Worm (Caenorhabditis elegans) whole organism, L1 larva: Measurements from ENCODE around the gene acdh-11.

Experiments used
- C16A3.4 ChIP-seq: fragments of 150-350 bp; optimal IDR thresholded peaks from 2 replicates; lab custom pipeline; 2014; ENCODE audit warnings: missing biosample characterization, missing genetic modification characterization
- C34B4.2 ChIP-seq: sonication (generic microtip); optimal IDR thresholded peaks from 2 replicates; lab custom pipeline; 2017; ENCODE audit warnings: mild to moderate bottlenecking, missing genetic modification characterization, missing compliant biosample characterization
- alr-1 ChIP-seq: fragments of 200-800 bp; sonication (Bioruptor generic); optimal IDR thresholded peaks from 2 replicates; lab custom pipeline; 2018; ENCODE audit warnings: borderline replicate concordance, mild to moderate bottlenecking, missing genetic modification characterization, missing compliant biosample characterization
- aly-2 ChIP-seq: fragments of 150-350 bp; optimal IDR thresholded peaks from 2 replicates; lab custom pipeline; 2014; ENCODE audit warnings: missing biosample characterization, missing genetic modification characterization
- ama-1 ChIP-seq: fragments of 150-350 bp; optimal IDR thresholded peaks from 2 replicates; lab custom pipeline; 2014
- blmp-1 ChIP-seq: fragments of 150-350 bp; optimal IDR thresholded peaks from 2 replicates; lab custom pipeline; 2014; ENCODE audit warnings: missing biosample characterization, missing genetic modification characterization
- ceh-8 ChIP-seq: fragments of 200-800 bp; sonication (Bioruptor generic); optimal IDR thresholded peaks from 2 replicates; lab custom pipeline; 2018; ENCODE audit warnings: mild to moderate bottlenecking, missing genetic modification characterization, moderate library complexity, missing compliant biosample characterization
- ceh-90 ChIP-seq: sonication (generic microtip); optimal IDR thresholded peaks from 2 replicates; lab custom pipeline; 2016; ENCODE audit warnings: missing genetic modification characterization, missing compliant biosample characterization
- ces-1 ChIP-seq: fragments of 150-350 bp; optimal IDR thresholded peaks from 2 replicates; lab custom pipeline; 2014; ENCODE audit warnings: missing biosample characterization, missing genetic modification reagents, missing genetic modification characterization
- efl-1 ChIP-seq, 4 experiments: fragments of 150-350 bp; optimal IDR thresholded peaks in 3 of 4; peaks in 1 of 4; 1 replicate in 1 of 4; 2 replicates in 3 of 4; lab custom pipeline; 2014; ENCODE audit warnings: missing biosample characterization in 2 of 4, missing genetic modification characterization in 2 of 4, missing genetic modification reagents in 2 of 4
- egl-13 ChIP-seq: sonication (generic microtip); optimal IDR thresholded peaks from 2 replicates; lab custom pipeline; 2016; ENCODE audit warnings: missing genotype, missing genetic modification reagents, missing genetic modification characterization, missing compliant biosample characterization
- egl-27 ChIP-seq, 2 experiments: fragments of 150-350 bp in 1 of 2; sonication (generic microtip); optimal IDR thresholded peaks; 3 replicates each; lab custom pipeline; 2017 to 2018; ENCODE audit warnings: missing biosample characterization in 2 of 2, missing genetic modification characterization in 2 of 2, missing genetic modification reagents in 2 of 2
- elt-2 ChIP-seq: sonication (generic microtip); optimal IDR thresholded peaks from 2 replicates; lab custom pipeline; 2016; ENCODE audit warnings: missing genetic modification characterization, mild to moderate bottlenecking, inconsistent platforms, missing compliant biosample characterization, missing genetic modification reagents
- elt-3 ChIP-seq, 6 experiments: fragments of 150-350 bp in 1 of 6; sonication (generic microtip); optimal IDR thresholded peaks; 2 replicates each; lab custom pipeline; 2017 to 2018; ENCODE audit warnings: missing biosample characterization in 6 of 6, missing genetic modification characterization in 6 of 6, inconsistent platforms in 1 of 6
- ets-5 ChIP-seq: fragments of 200-800 bp; sonication (Bioruptor generic); IDR thresholded peaks from 2 replicates; pipeline ENCODE4 v1.3.6; 2022; ENCODE audit warnings: missing genetic modification characterization, missing compliant biosample characterization
- fkh-10 ChIP-seq: sonication (generic microtip); optimal IDR thresholded peaks from 2 replicates; lab custom pipeline; 2017; ENCODE audit warnings: missing biosample characterization, missing genetic modification reagents, missing genetic modification characterization
- fos-1 ChIP-seq: fragments of 150-350 bp; optimal IDR thresholded peaks from 2 replicates; lab custom pipeline; 2014; ENCODE audit warnings: missing biosample characterization, missing genetic modification characterization
- hlh-17 ChIP-seq: fragments of 200-800 bp; sonication (Bioruptor generic); optimal IDR thresholded peaks from 2 replicates; lab custom pipeline; 2018; ENCODE audit warnings: missing genetic modification characterization, mild to moderate bottlenecking, missing compliant biosample characterization, moderate library complexity, borderline replicate concordance
- jun-1 ChIP-seq: fragments of 150-350 bp; optimal IDR thresholded peaks from 2 replicates; lab custom pipeline; 2014; ENCODE audit warnings: missing biosample characterization, missing genetic modification reagents, missing genetic modification characterization
- lin-13 ChIP-seq: fragments of 150-350 bp; optimal IDR thresholded peaks from 2 replicates; lab custom pipeline; 2014; ENCODE audit warnings: missing biosample characterization, missing genetic modification reagents, missing genetic modification characterization
- lin-14 ChIP-seq: fragments of 200-800 bp; sonication (Bioruptor generic); optimal IDR thresholded peaks from 2 replicates; lab custom pipeline; 2018; ENCODE audit warnings: mild to moderate bottlenecking, missing genetic modification characterization, moderate library complexity, missing compliant biosample characterization
- lin-15B ChIP-seq: fragments of 150-350 bp; sonication (generic microtip); optimal IDR thresholded peaks from 3 replicates; lab custom pipeline; 2014; ENCODE audit warnings: missing biosample characterization, missing genetic modification characterization
- lin-39 ChIP-seq: fragments of 150-350 bp; optimal IDR thresholded peaks from 2 replicates; lab custom pipeline; 2014; ENCODE audit warnings: missing biosample characterization, missing genetic modification reagents, missing genetic modification characterization
- lir-3 ChIP-seq: sonication (generic microtip); optimal IDR thresholded peaks from 2 replicates; lab custom pipeline; 2016; ENCODE audit warnings: mild to moderate bottlenecking, missing genetic modification characterization, moderate library complexity, missing compliant biosample characterization; ENCODE audit not compliant: poor library complexity
- lsy-2 ChIP-seq, 2 experiments: fragments of 150-350 bp; optimal IDR thresholded peaks; 2 replicates each; lab custom pipeline; 2014; ENCODE audit warnings: missing biosample characterization in 2 of 2, missing genetic modification characterization in 2 of 2
- mab-9 ChIP-seq: fragments of 200-800 bp; sonication (Bioruptor generic); IDR thresholded peaks from 2 replicates; pipeline ENCODE4 v1.3.6; 2022; ENCODE audit warnings: missing genetic modification reagents, missing genetic modification characterization, missing compliant biosample characterization
- nhr-12 ChIP-seq: sonication (generic microtip); optimal IDR thresholded peaks from 2 replicates; lab custom pipeline; 2017; ENCODE audit warnings: missing biosample characterization, missing genetic modification characterization
- nhr-71 ChIP-seq: sonication (generic microtip); optimal IDR thresholded peaks from 2 replicates; lab custom pipeline; 2016; ENCODE audit warnings: mild to moderate bottlenecking, missing genetic modification characterization, moderate library complexity, missing compliant biosample characterization
- nhr-76 ChIP-seq: sonication (generic microtip); optimal IDR thresholded peaks from 2 replicates; lab custom pipeline; 2017; ENCODE audit warnings: missing biosample characterization, missing genetic modification characterization
- nhr-84 ChIP-seq: sonication (generic microtip); optimal IDR thresholded peaks from 2 replicates; lab custom pipeline; 2017; ENCODE audit warnings: missing biosample characterization, missing genetic modification characterization
- nhr-85 ChIP-seq: sonication (generic microtip); peaks from one replicate; lab custom pipeline; 2016; ENCODE audit warnings: missing genetic modification characterization, inconsistent platforms, missing compliant biosample characterization
- pag-3 ChIP-seq: sonication (generic microtip); optimal IDR thresholded peaks from 2 replicates; lab custom pipeline; 2017; ENCODE audit warnings: missing genetic modification characterization, mild to moderate bottlenecking, missing compliant biosample characterization, antibody characterized with exemption, borderline replicate concordance; ENCODE audit not compliant: insufficient read depth
- snpc-4 ChIP-seq: fragments of 150-350 bp; optimal IDR thresholded peaks from 2 replicates; lab custom pipeline; 2014; ENCODE audit warnings: missing biosample characterization, missing genetic modification characterization
- snu-23 ChIP-seq: sonication (generic microtip); optimal IDR thresholded peaks from 2 replicates; lab custom pipeline; 2016; ENCODE audit warnings: missing genetic modification characterization, missing compliant biosample characterization
- sptf-1 ChIP-seq: fragments of 150-350 bp; optimal IDR thresholded peaks from 2 replicates; lab custom pipeline; 2014; ENCODE audit warnings: missing biosample characterization, missing genetic modification characterization
- tbx-2 ChIP-seq: sonication (generic microtip); optimal IDR thresholded peaks from 2 replicates; lab custom pipeline; 2016; ENCODE audit warnings: missing genetic modification characterization, missing compliant biosample characterization
- tlp-1 ChIP-seq: fragments of 150-350 bp; optimal IDR thresholded peaks from 2 replicates; lab custom pipeline; 2014; ENCODE audit warnings: missing biosample characterization, missing genetic modification characterization
- unc-130 ChIP-seq: fragments of 150-350 bp; optimal IDR thresholded peaks from 2 replicates; lab custom pipeline; 2017; ENCODE audit warnings: missing biosample characterization, missing genetic modification characterization, inconsistent platforms
- unc-86 ChIP-seq: sonication (generic microtip); optimal IDR thresholded peaks from 2 replicates; lab custom pipeline; 2016; ENCODE audit warnings: missing genetic modification characterization, missing compliant biosample characterization
- vab-15 ChIP-seq: sonication (generic microtip); optimal IDR thresholded peaks from 2 replicates; lab custom pipeline; 2017; ENCODE audit warnings: missing genotype, mild to moderate bottlenecking, missing genetic modification characterization, missing compliant biosample characterization
- zag-1 ChIP-seq: fragments of 150-350 bp; optimal IDR thresholded peaks from 2 replicates; lab custom pipeline; 2014; ENCODE audit warnings: missing biosample characterization, missing genetic modification characterization
- zip-4 ChIP-seq: fragments of 200-800 bp; sonication (Bioruptor generic); optimal IDR thresholded peaks from 2 replicates; lab custom pipeline; 2018; ENCODE audit warnings: mild to moderate bottlenecking, missing genetic modification characterization, moderate library complexity, missing compliant biosample characterization
- ztf-4 ChIP-seq: fragments of 150-350 bp; optimal IDR thresholded peaks from 2 replicates; lab custom pipeline; 2014; ENCODE audit warnings: missing biosample characterization, missing genetic modification characterization

Gene acdh-11

DNA sequence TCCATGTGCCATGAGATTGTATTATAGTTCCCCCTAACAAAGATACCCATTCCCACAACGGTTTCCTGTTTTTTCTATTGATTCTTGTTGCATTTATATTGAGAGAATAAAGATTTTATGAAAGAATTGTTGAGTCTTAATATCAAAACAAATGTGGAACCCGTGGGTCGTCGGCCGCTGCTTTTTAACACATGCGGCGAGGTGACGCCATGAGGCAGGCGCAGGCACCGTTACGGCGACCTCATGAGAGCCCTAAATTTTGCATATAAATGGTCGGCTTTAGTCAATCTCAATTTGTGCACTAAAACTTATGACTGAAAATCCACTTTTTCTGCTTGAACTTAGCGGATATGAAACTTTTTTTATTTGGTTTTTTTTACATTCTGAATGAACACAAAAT is 28.5 kb upstream of the acdh-11 start:
- TF ChIP-seq elt-2 (tag; lab: Kevin White, UChicago) (peak; percentile 11), C16A3.4 (no peak), nhr-76 (no peak), snu-23 (GFP tag; lab: Kevin White, UChicago) (peak; percentile 0), jun-1 (tag; lab: Kevin White, UChicago) (no peak), ama-1 (lab: Kevin White, UChicago) (no peak), lin-15B (tag; lab: Kevin White, UChicago) (no peak), ets-5 (GFP tag; lab: Robert Waterston, UW) (no peak), alr-1 (tag; lab: Kevin White, UChicago) (no peak), fos-1 (tag; lab: Kevin White, UChicago) (no peak), nhr-85 (tag; lab: Kevin White, UChicago) (peak; percentile 36), lsy-2 (tag; optimal IDR thresholded peaks at IDR 0.05; lab: Kevin White, UChicago) (no peak), ztf-4 (tag; lab: Kevin White, UChicago) (no peak), lin-39 (no peak), lin-14 (GFP tag; lab: Kevin White, UChicago) (no peak), nhr-71 (tag; lab: Kevin White, UChicago) (peak; percentile 34), unc-130 (tag; lab: Kevin White, UChicago) (no peak), unc-86 (tag; lab: Kevin White, UChicago) (no peak), hlh-17 (GFP tag; lab: Kevin White, UChicago) (no peak), egl-27 (tag; optimal IDR thresholded peaks at IDR 0.05; lab: Kevin White, UChicago) (no peak), nhr-12 (tag; lab: Kevin White, UChicago) (no peak), snpc-4 (tag; lab: Kevin White, UChicago) (no peak), lin-13 (GFP tag; lab: Kevin White, UChicago) (no peak), mab-9 (GFP tag; lab: Robert Waterston, UW) (no peak), sptf-1 (tag; lab: Kevin White, UChicago) (no peak)

- no peak for TF ChIP-seq tlp-1 (tag; lab: Kevin White, UChicago)
- no peak for TF ChIP-seq fos-1 (tag; lab: Kevin White, UChicago)
- no peak for TF ChIP-seq efl-1 (optimal IDR thresholded peaks at IDR 0.05; lab: Kevin White, UChicago)
- peak in 1 of 2 experiments; percentile 61 for TF ChIP-seq efl-1 (GFP tag; optimal IDR thresholded peaks at IDR 0.05 in 1 of 2; lab: Kevin White, UChicago)
Observed at ce11 chrIII:10538757-10539213, 27.3 kb upstream of the acdh-11 start, which contains the start of gene nlp-68. Gene nlp-68 (minus strand): TSS chrIII:10539163.

DNA sequence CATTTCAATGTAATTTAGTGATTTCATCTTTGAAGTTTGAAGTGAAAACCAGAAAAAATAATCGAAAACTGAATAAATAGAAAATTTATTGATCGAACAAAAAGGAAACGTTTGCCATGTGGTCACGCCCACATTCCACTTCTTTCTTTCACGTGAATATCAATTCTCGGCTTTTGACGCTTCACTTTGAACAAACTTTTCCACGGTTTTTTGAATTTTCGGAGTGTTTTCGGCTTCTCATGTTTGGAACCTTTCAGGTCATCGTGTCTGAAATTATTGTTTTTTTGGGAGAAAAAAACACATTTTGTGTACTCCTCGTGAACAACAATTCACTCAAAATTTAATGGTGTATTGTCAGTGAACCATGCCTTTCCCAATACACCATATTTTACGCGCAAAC is 13.1 kb upstream of the acdh-11 start, which contains the start of gene T21C12.8:
Gene T21C12.8 (minus strand): TSS at position 101 of the 400 bp plus-strand sequence.
- no peak for TF ChIP-seq tbx-2 (tag; lab: Kevin White, UChicago)
- TF ChIP-seq fkh-10 (GFP tag; lab: Kevin White, UChicago), result no peak
- TF ChIP-seq efl-1 (optimal IDR thresholded peaks at IDR 0.05; lab: Kevin White, UChicago), result no peak
- TF ChIP-seq efl-1 (GFP tag; optimal IDR thresholded peaks at IDR 0.05 in 1 of 2; lab: Kevin White, UChicago), result no peak
- no peak for TF ChIP-seq aly-2 (tag; lab: Kevin White, UChicago)
- no peak for TF ChIP-seq nhr-84
- no peak for TF ChIP-seq ceh-90 (tag; lab: Kevin White, UChicago)

DNA sequence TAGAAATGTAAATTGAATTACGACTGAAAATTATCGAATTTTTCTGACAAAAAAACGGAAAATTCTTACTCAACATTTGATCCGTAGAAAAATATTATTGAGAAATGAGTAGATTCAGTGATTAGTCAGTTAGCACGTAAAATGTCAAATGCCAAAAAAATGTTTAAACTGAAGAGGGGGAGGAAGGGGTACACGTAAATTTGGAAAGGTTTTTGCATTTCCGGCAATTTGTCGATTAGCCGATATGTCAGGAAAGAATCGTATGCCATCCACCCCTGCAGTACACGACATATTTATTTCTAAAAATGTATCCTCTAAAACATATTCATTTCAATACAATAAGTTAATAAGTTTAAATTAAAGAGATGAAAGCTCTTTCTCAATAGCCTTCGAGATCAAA is 8.1 kb upstream of the acdh-11 start, which contains the start of gene T21C12.4:
Gene T21C12.4 (minus strand): TSS at position 101 of the 400 bp plus-strand sequence.
- TF ChIP-seq blmp-1 (tag; lab: Kevin White, UChicago), result no peak

DNA sequence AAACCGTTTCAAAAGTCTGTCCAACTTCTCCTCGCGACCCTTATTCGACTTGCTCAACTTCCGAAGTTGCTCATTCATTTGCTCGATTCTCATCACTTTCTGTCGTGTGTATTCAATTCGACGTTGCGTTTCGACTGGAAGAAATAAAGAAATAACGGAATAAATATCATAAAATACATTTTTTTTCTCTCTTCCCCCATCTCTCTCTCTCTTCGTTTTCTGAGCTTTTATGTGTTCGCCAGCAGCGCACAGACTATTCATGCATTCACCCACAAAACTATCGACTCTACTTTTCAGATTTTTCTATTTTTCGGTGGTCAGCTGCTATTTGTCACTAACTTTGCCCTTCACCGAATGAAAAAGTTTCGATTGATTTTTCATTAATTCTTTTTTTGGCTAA is 5.8 kb upstream of the acdh-11 start, which contains the start of gene rab-30:
Gene rab-30 (plus strand): TSS at position 301 of the 400 bp plus-strand sequence.
- no peak for TF ChIP-seq lir-3
- TF ChIP-seq nhr-12 (tag; lab: Kevin White, UChicago), result no peak
- TF ChIP-seq C34B4.2 (tag; lab: Kevin White, UChicago), result no peak
- no peak for TF ChIP-seq mab-9 (GFP tag; lab: Robert Waterston, UW)
- no peak for TF ChIP-seq pag-3 (tag; lab: Kevin White, UChicago)
- TF ChIP-seq zag-1 (tag; lab: Kevin White, UChicago), result no peak
- TF ChIP-seq vab-15, result no peak
- no peak for TF ChIP-seq egl-27 (tag; optimal IDR thresholded peaks at IDR 0.05; lab: Kevin White, UChicago)
- TF ChIP-seq ces-1, result no peak
- TF ChIP-seq fkh-10 (GFP tag; lab: Kevin White, UChicago), result no peak
- no peak for TF ChIP-seq zip-4 (GFP tag; lab: Kevin White, UChicago)
- no peak for TF ChIP-seq egl-13 (tag; lab: Kevin White, UChicago)
- TF ChIP-seq lin-14 (GFP tag; lab: Kevin White, UChicago), result no peak
- no peak for TF ChIP-seq ceh-8 (GFP tag; lab: Kevin White, UChicago)
- TF ChIP-seq unc-130 (tag; lab: Kevin White, UChicago), result no peak
- no peak for TF ChIP-seq elt-3 (tag; optimal IDR thresholded peaks at IDR 0.05; lab: Kevin White, UChicago)
- TF ChIP-seq C16A3.4, result no peak
- TF ChIP-seq, all 84 proteins: peak for 0
